Fruit fly (Drosophila melanogaster): ENCODE measurements around the gene Or98b.

Gene Or98b

DNA sequence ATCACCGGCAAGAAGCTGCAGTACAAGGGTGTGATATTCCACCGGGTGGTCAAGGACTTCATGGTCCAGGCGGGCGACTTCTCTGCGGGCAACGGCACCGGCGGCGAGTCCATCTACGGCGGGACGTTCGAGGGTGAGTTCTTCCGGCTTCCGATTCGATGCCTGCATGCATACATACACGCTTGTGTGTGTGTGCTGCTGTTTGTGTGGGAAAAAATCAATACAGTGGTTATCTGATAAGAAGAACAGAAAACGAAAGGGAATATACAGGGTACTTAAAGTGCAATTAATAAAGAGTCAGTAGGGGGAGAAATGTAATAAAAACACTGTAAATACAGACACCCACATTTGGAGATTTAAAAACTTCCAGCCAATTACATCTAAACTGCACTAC, 11.4 kb upstream of the Or98b start (continued):
- TF ChIP-seq yki (optimal IDR thresholded peaks at IDR 0.05): no peak
- peak; percentile 70 for TF ChIP-seq aop (GFP tag; IDR thresholded peaks at IDR 0.05)
- no peak for TF ChIP-seq Mrtf (GFP tag; IDR thresholded peaks at IDR 0.05)
- TF ChIP-seq tll (GFP tag; optimal IDR thresholded peaks at IDR 0.05): peak in 1 of 2 experiments; percentile 54
- TF ChIP-seq CG18764 (GFP tag; optimal IDR thresholded peaks at IDR 0.05): no peak
- TF ChIP-seq gce (GFP tag; IDR thresholded peaks at IDR 0.05): 0 out of 3 replicates have a peak, but pooled peaks have one; percentile 28
- 0 out of 3 replicates have a peak, but pooled peaks have one; percentile 16 for TF ChIP-seq so (GFP tag; IDR thresholded peaks at IDR 0.05)
- no peak for TF ChIP-seq bbx (GFP tag; IDR thresholded peaks at IDR 0.05; ENCODE audit: partially characterized antibody)
- no peak for TF ChIP-seq slp2 (GFP tag; optimal IDR thresholded peaks at IDR 0.05)
- TF ChIP-seq grau (tag; optimal IDR thresholded peaks at IDR 0.05): peak; percentile 92
- TF ChIP-seq Dbx (GFP tag; IDR thresholded peaks at IDR 0.05): no peak
- TF ChIP-seq cg (GFP tag; optimal IDR thresholded peaks at IDR 0.05): peak; percentile 84
- TF ChIP-seq Med (GFP tag): peak; percentile 56
- peak; percentile 9 for TF ChIP-seq grn (GFP tag; optimal IDR thresholded peaks at IDR 0.05)
- peak; percentile 46 for TF ChIP-seq Meics (GFP tag; optimal IDR thresholded peaks at IDR 0.05)
- TF ChIP-seq CG6813 (GFP tag; optimal IDR thresholded peaks at IDR 0.05): no peak
- TF ChIP-seq MESR4 (GFP tag; optimal IDR thresholded peaks at IDR 0.05): peak; percentile 22
- no peak for TF ChIP-seq CG8924 (tag; optimal IDR thresholded peaks at IDR 0.05)
- TF ChIP-seq CG3407 (GFP tag; optimal IDR thresholded peaks at IDR 0.05): no peak
- TF ChIP-seq vfl (GFP tag; optimal IDR thresholded peaks at IDR 0.05): no peak
- TF ChIP-seq insv (GFP tag; optimal IDR thresholded peaks at IDR 0.05): peak in 1 of 2 experiments; percentile 66
- 0 out of 2 replicates have a peak, but pooled peaks have one; percentile 17 for TF ChIP-seq CG32767 (GFP tag; IDR thresholded peaks at IDR 0.05)
- peak; percentile 98 for TF ChIP-seq onecut (GFP tag; IDR thresholded peaks at IDR 0.05)
- TF ChIP-seq MBD-R2 (GFP tag; IDR thresholded peaks at IDR 0.05): no peak; the same call in 1 of the 2 replicates
- TF ChIP-seq Adf1 (GFP tag; IDR thresholded peaks at IDR 0.05): no peak
- no peak for TF ChIP-seq pfk (GFP tag; optimal IDR thresholded peaks at IDR 0.05)
- TF ChIP-seq CG12391 (tag; optimal IDR thresholded peaks at IDR 0.05): no peak
- no peak for TF ChIP-seq CG14860 (GFP tag; IDR thresholded peaks at IDR 0.05; ENCODE audit: partially characterized antibody)
- TF ChIP-seq NK7.1 (GFP tag; optimal IDR thresholded peaks at IDR 0.05): no peak
- TF ChIP-seq sc (optimal IDR thresholded peaks at IDR 0.05): no peak
- no peak for TF ChIP-seq sc (GFP tag; optimal IDR thresholded peaks at IDR 0.05)
- 0 out of 2 replicates have a peak, but pooled peaks have one; percentile 8 for TF ChIP-seq esg (GFP tag; conservative IDR thresholded peaks at IDR 0.05)
- TF ChIP-seq nau (GFP tag; optimal IDR thresholded peaks at IDR 0.05): peak; percentile 20
- TF ChIP-seq ci (GFP tag; IDR thresholded peaks at IDR 0.05): peak; percentile 52; the same call in 2 of the 3 replicates
- 0 out of 2 replicates have a peak, but pooled peaks have one; percentile 6 for TF ChIP-seq ranshi (GFP tag; IDR thresholded peaks at IDR 0.05)

DNA sequence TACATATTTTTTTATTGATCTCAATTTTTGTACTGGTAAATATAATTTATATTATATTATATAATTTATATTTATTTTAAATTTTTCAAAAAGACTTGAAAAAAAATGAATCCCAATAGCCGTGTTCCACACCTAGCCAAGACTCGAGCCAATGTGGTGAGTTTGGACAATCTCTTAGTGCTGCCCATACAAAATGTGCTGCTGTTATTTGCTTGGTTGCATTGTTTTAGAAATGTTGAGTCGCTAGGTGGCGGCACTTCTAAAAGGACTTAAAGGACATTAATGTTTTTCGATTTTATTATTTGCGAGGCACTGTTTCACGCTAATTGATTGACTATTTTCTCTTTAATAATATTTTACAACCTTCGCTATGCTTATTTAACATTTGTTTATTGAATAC, 6.8 kb upstream of the Or98b start:
- no peak for TF ChIP-seq CrebB (tag; optimal IDR thresholded peaks at IDR 0.05)
- peak; percentile 39 for TF ChIP-seq MBD-R2 (GFP tag; IDR thresholded peaks at IDR 0.05)
- TF ChIP-seq CG2202 (tag; optimal IDR thresholded peaks at IDR 0.05): no peak
- TF ChIP-seq phol (tag; optimal IDR thresholded peaks at IDR 0.05): peak; percentile 45
- peak; percentile 59; the same call in 2 of the 3 replicates for TF ChIP-seq CG6791 (GFP tag; IDR thresholded peaks at IDR 0.05; ENCODE audit: partially characterized antibody)
- TF ChIP-seq CG15696 (tag; optimal IDR thresholded peaks at IDR 0.05): peak; percentile 31
- TF ChIP-seq gfzf (GFP tag; optimal IDR thresholded peaks at IDR 0.05): peak; percentile 28
- no peak for TF ChIP-seq Asciz (GFP tag; optimal IDR thresholded peaks at IDR 0.05)
- peak; percentile 4 for TF ChIP-seq CG2116 (GFP tag; optimal IDR thresholded peaks at IDR 0.05)
- TF ChIP-seq grau (tag; optimal IDR thresholded peaks at IDR 0.05): peak; percentile 6
- no peak for TF ChIP-seq Oaz (GFP tag; IDR thresholded peaks at IDR 0.05)
- peak; percentile 14; the same call in 1 of the 2 replicates for TF ChIP-seq Rfx (GFP tag; IDR thresholded peaks at IDR 0.05)
- TF ChIP-seq CG9727 (GFP tag; optimal IDR thresholded peaks at IDR 0.05): no peak
- TF ChIP-seq CG11398 (GFP tag; optimal IDR thresholded peaks at IDR 0.05): no peak
- peak; percentile 43 for TF ChIP-seq pzg (GFP tag; optimal IDR thresholded peaks at IDR 0.05)
- TF ChIP-seq amos (GFP tag; IDR thresholded peaks at IDR 0.05; ENCODE audit: partially characterized antibody): no peak; the same call in 1 of the 2 replicates
- TF ChIP-seq CG8478 (optimal IDR thresholded peaks at IDR 0.05): no peak
- peak; percentile 12 for TF ChIP-seq Dp (GFP tag; optimal IDR thresholded peaks at IDR 0.05)
- TF ChIP-seq Atf-2 (GFP tag; optimal IDR thresholded peaks at IDR 0.05): no peak
